Worm (Caenorhabditis elegans) whole organism, early embryonic: ENCODE results near the gene glit-1.

Experiments
- B0310.2 ChIP-seq: sonication (generic microtip); optimal IDR thresholded peaks from 2 replicates; lab custom pipeline; 2016; ENCODE audit warnings: mild to moderate bottlenecking, missing genetic modification characterization, missing compliant biosample characterization
- F13C5.2 ChIP-seq: sonication (generic microtip); optimal IDR thresholded peaks from 2 replicates; lab custom pipeline; 2017; ENCODE audit warnings: mild to moderate bottlenecking, missing genetic modification characterization, inconsistent platforms, missing compliant biosample characterization
- aly-1 ChIP-seq: sonication (generic microtip); optimal IDR thresholded peaks from 2 replicates; lab custom pipeline; 2016; ENCODE audit warnings: missing genetic modification characterization, missing compliant biosample characterization
- ama-1 ChIP-seq: fragments of 150-350 bp; optimal IDR thresholded peaks from 2 replicates; lab custom pipeline; 2014
- hmg-4 ChIP-seq: fragments of 200-800 bp; sonication (Bioruptor generic); optimal IDR thresholded peaks from 2 replicates; lab custom pipeline; 2018; ENCODE audit warnings: mild to moderate bottlenecking, missing genetic modification characterization, missing compliant biosample characterization
- hnd-1 ChIP-seq: sonication (generic microtip); optimal IDR thresholded peaks from 2 replicates; lab custom pipeline; 2016; ENCODE audit warnings: missing genetic modification characterization, missing compliant biosample characterization
- tra-4 ChIP-seq: sonication (generic microtip); optimal IDR thresholded peaks from 2 replicates; lab custom pipeline; 2017; ENCODE audit warnings: missing genetic modification characterization, missing compliant biosample characterization

ce11 chrX:4715107-4715506 lies 3.0 kb downstream of the glit-1 start, which contains the start of gene rpl-25.1:
- TF ChIP-seq ama-1 (no peak), tra-4 (tag; lab: Kevin White, UChicago) (no peak), hnd-1 (tag; lab: Kevin White, UChicago) (no peak), B0310.2 (tag; lab: Kevin White, UChicago) (no peak), aly-1 (tag; lab: Kevin White, UChicago) (no peak), F13C5.2 (tag; lab: Kevin White, UChicago) (no peak), hmg-4 (no peak)
